Worm (Caenorhabditis elegans): ENCODE results near the gene moa-2.

- TF ChIP-seq ceh-48 (tag; optimal IDR thresholded peaks at IDR 0.05) (no peak), eyg-1 (tag; optimal IDR thresholded peaks at IDR 0.05) (no peak), gmeb-2 (tag; optimal IDR thresholded peaks at IDR 0.05) (no peak), ceh-9 (tag; optimal IDR thresholded peaks at IDR 0.05) (no peak), pha-4 (tag; optimal IDR thresholded peaks at IDR 0.05) (no peak), nfya-1 (tag; optimal IDR thresholded peaks at IDR 0.05) (no peak), unc-86 (tag; optimal IDR thresholded peaks at IDR 0.05) (no peak), pros-1 (tag; optimal IDR thresholded peaks at IDR 0.05) (no peak), ceh-30 (tag; optimal IDR thresholded peaks at IDR 0.05) (no peak), unc-55 (GFP tag; optimal IDR thresholded peaks at IDR 0.05) (no peak), F13H6.1 (tag; optimal IDR thresholded peaks at IDR 0.05) (no peak), ama-1 (optimal IDR thresholded peaks at IDR 0.05) (no peak)
Observed at ce11 chrII:7671705-7672104, 27.1 kb downstream of the moa-2 start, which contains the start of gene lir-1.
